Fruit fly (Drosophila melanogaster) whole organism, embryonic: ENCODE data around the gene U2af50.

Source experiments
- Ada2b ChIP-seq: fragments of 200-800 bp; sonication (Bioruptor generic); IDR thresholded peaks from 2 replicates; pipeline ENCODE4 v1.3.6; 2022; ENCODE audit warnings: missing biosample characterization, missing genetic modification characterization
- Aef1 ChIP-seq: fragments of 200-800 bp; sonication (Bioruptor generic); IDR thresholded peaks from 3 replicates; pipeline ENCODE4 v1.3.6; 2022; ENCODE audit warnings: missing biosample characterization, missing genetic modification characterization
- BtbVII ChIP-seq: fragments of 200-800 bp; sonication (Bioruptor generic); optimal IDR thresholded peaks from 3 replicates; lab custom pipeline; 2017; ENCODE audit warnings: missing biosample characterization, mild to moderate bottlenecking, missing genetic modification characterization
- CG10565 ChIP-seq: fragments of 200-800 bp; sonication (Bioruptor generic); optimal IDR thresholded peaks from 3 replicates; lab custom pipeline; 2016; ENCODE audit warnings: missing biosample characterization, mild to moderate bottlenecking, missing genetic modification characterization
- CG11456 ChIP-seq: fragments of 200-800 bp; sonication (Bioruptor generic); IDR thresholded peaks from 3 replicates; pipeline ENCODE4 v1.3.6; 2022; ENCODE audit warnings: missing biosample characterization, missing genetic modification characterization
- CG12071 ChIP-seq: fragments of 200-800 bp; sonication (Bioruptor generic); optimal IDR thresholded peaks from 3 replicates; lab custom pipeline; 2018; ENCODE audit warnings: missing biosample characterization, mild to moderate bottlenecking, missing genetic modification characterization
- CG13123 ChIP-seq: fragments of 200-800 bp; sonication (Bioruptor generic); optimal IDR thresholded peaks from 2 replicates; lab custom pipeline; 2016; ENCODE audit warnings: missing biosample characterization, missing genetic modification characterization
- CG14050 ChIP-seq: fragments of 200-800 bp; sonication (Bioruptor generic); IDR thresholded peaks from 3 replicates; pipeline ENCODE4 v1.3.6; 2022; ENCODE audit warnings: missing biosample characterization, missing genetic modification characterization
- CG1529 ChIP-seq: fragments of 200-800 bp; sonication (Bioruptor generic); optimal IDR thresholded peaks from 3 replicates; lab custom pipeline; 2018; ENCODE audit warnings: missing biosample characterization, missing genetic modification characterization
- CG18476 ChIP-seq: fragments of 200-800 bp; sonication (Bioruptor generic); optimal IDR thresholded peaks from 2 replicates; lab custom pipeline; 2016; ENCODE audit warnings: missing biosample characterization, mild to moderate bottlenecking, missing genetic modification characterization
- CG30020 ChIP-seq: fragments of 200-800 bp; optimal IDR thresholded peaks from 2 replicates; lab custom pipeline; 2019; ENCODE audit warnings: missing biosample characterization, mild to moderate bottlenecking, missing genetic modification characterization, moderate library complexity
- CG3065 ChIP-seq: fragments of 200-800 bp; sonication (Bioruptor generic); optimal IDR thresholded peaks from 2 replicates; lab custom pipeline; 2016; ENCODE audit warnings: missing biosample characterization, missing genetic modification characterization
- CG3726 ChIP-seq: fragments of 200-800 bp; sonication (Bioruptor generic); IDR thresholded peaks from 3 replicates; pipeline ENCODE4, ENCODE4 v1.3.6; 2022; ENCODE audit warnings: missing biosample characterization, missing genetic modification characterization
- CG3838 ChIP-seq: fragments of 200-800 bp; sonication (Bioruptor generic); optimal IDR thresholded peaks from 3 replicates; lab custom pipeline; 2016; ENCODE audit warnings: missing biosample characterization, missing genetic modification characterization
- CG4617 ChIP-seq: fragments of 200-800 bp; sonication (Bioruptor generic); optimal IDR thresholded peaks from 3 replicates; lab custom pipeline; 2016; ENCODE audit warnings: missing biosample characterization, missing genetic modification characterization, borderline replicate concordance
- CG4707 ChIP-seq: fragments of 200-800 bp; sonication (Bioruptor generic); optimal IDR thresholded peaks from 2 replicates; lab custom pipeline; 2018; ENCODE audit warnings: missing biosample characterization, mild to moderate bottlenecking, missing genetic modification characterization, moderate library complexity
- CG6791 ChIP-seq: fragments of 200-800 bp; sonication (Bioruptor generic); IDR thresholded peaks from 3 replicates; pipeline ENCODE4 v1.3.6; 2022; ENCODE audit warnings: missing biosample characterization, missing genetic modification characterization; ENCODE audit not compliant: partially characterized antibody
- CG7357 ChIP-seq: fragments of 200-800 bp; sonication (Bioruptor generic); IDR thresholded peaks from 3 replicates; pipeline ENCODE4 v1.3.6; 2022; ENCODE audit warnings: missing biosample characterization, missing genetic modification characterization
- CG8290 ChIP-seq, 3 experiments: fragments of 200-800 bp; sonication (Bioruptor generic); optimal IDR thresholded peaks; 2 replicates each; lab custom pipeline; 2016 to 2019; ENCODE audit warnings: missing biosample characterization in 3 of 3, missing genetic modification characterization in 3 of 3, mild to moderate bottlenecking in 2 of 3, moderate library complexity in 1 of 3
- CHES-1-like ChIP-seq: fragments of 200-800 bp; sonication (Bioruptor generic); optimal IDR thresholded peaks from 2 replicates; lab custom pipeline; 2016; ENCODE audit warnings: missing biosample characterization, missing genetic modification characterization
- Deaf1 ChIP-seq: fragments of 200-800 bp; optimal IDR thresholded peaks from 3 replicates; lab custom pipeline; 2019; ENCODE audit warnings: missing biosample characterization, mild to moderate bottlenecking, missing genetic modification characterization, moderate library complexity
- Doc2 ChIP-seq: fragments of 200-800 bp; sonication (Bioruptor generic); IDR thresholded peaks from 2 replicates; pipeline ENCODE4 v1.3.6; 2022; ENCODE audit warnings: missing biosample characterization, missing genetic modification characterization
- E2f1 ChIP-seq: fragments of 200-800 bp; sonication (Bioruptor generic); IDR thresholded peaks from 2 replicates; pipeline ENCODE4 v1.3.6; 2022; ENCODE audit warnings: missing biosample characterization, missing genetic modification characterization
- HLH3B ChIP-seq: fragments of 200-800 bp; sonication (Bioruptor generic); IDR thresholded peaks from 2 replicates; pipeline ENCODE4 v1.3.6; 2022; ENCODE audit warnings: missing biosample characterization, missing genetic modification characterization
- Max ChIP-seq: fragments of 200-800 bp; sonication (Bioruptor generic); optimal IDR thresholded peaks from 2 replicates; lab custom pipeline; 2016; ENCODE audit warnings: missing biosample characterization, mild to moderate bottlenecking, missing genetic modification characterization
- Nf-YC ChIP-seq: fragments of 200-800 bp; optimal IDR thresholded peaks from 3 replicates; lab custom pipeline; 2019; ENCODE audit warnings: missing biosample characterization, mild to moderate bottlenecking, missing genetic modification characterization, moderate library complexity
- Sox100B ChIP-seq: fragments of 200-800 bp; sonication (Bioruptor generic); optimal IDR thresholded peaks from 3 replicates; lab custom pipeline; 2018; ENCODE audit warnings: missing biosample characterization, mild to moderate bottlenecking, missing genetic modification characterization
- Ssrp ChIP-seq: fragments of 200-800 bp; sonication (Bioruptor generic); optimal IDR thresholded peaks from 2 replicates; lab custom pipeline; 2018; ENCODE audit warnings: missing biosample characterization, mild to moderate bottlenecking, missing genetic modification characterization, moderate library complexity
- Tbp ChIP-seq: fragments of >200 bp; optimal IDR thresholded peaks from 2 replicates; lab custom pipeline; 2018; ENCODE audit warnings: missing biosample characterization, missing genetic modification characterization
- ato ChIP-seq: fragments of 200-800 bp; sonication (Bioruptor generic); IDR thresholded peaks from 2 replicates; pipeline ENCODE4 v1.3.6; 2022; ENCODE audit warnings: missing biosample characterization, missing genetic modification characterization; ENCODE audit not compliant: partially characterized antibody
- bab2 ChIP-seq: fragments of 200-800 bp; sonication (Bioruptor generic); optimal IDR thresholded peaks from 2 replicates; lab custom pipeline; 2016; ENCODE audit warnings: missing biosample characterization, missing genetic modification characterization
- bcd ChIP-seq: fragments of 200-800 bp; sonication (Bioruptor generic); optimal IDR thresholded peaks from 2 replicates; lab custom pipeline; 2017; ENCODE audit warnings: missing biosample characterization, mild to moderate bottlenecking, missing genetic modification characterization
- crol ChIP-seq: fragments of 200-800 bp; sonication (Bioruptor generic); IDR thresholded peaks from 2 replicates; pipeline ENCODE4 v1.3.6; 2022; ENCODE audit warnings: missing biosample characterization, missing genetic modification characterization
- danr ChIP-seq: fragments of 200-800 bp; sonication (Bioruptor generic); IDR thresholded peaks from 2 replicates; pipeline ENCODE4 v1.3.6; 2022; ENCODE audit warnings: missing biosample characterization, missing genetic modification characterization
- fd102C ChIP-seq: fragments of 200-800 bp; sonication (Bioruptor generic); optimal IDR thresholded peaks from 2 replicates; lab custom pipeline; 2018; ENCODE audit warnings: missing biosample characterization, mild to moderate bottlenecking, missing genetic modification characterization, moderate library complexity
- fd96Cb ChIP-seq: fragments of 200-800 bp; sonication (Bioruptor generic); optimal IDR thresholded peaks from 2 replicates; lab custom pipeline; 2018; ENCODE audit warnings: missing biosample characterization, mild to moderate bottlenecking, missing genetic modification characterization, moderate library complexity
- fru ChIP-seq: fragments of >200 bp; optimal IDR thresholded peaks from 2 replicates; lab custom pipeline; 2017
- hbn ChIP-seq: fragments of 200-800 bp; sonication (Bioruptor generic); IDR thresholded peaks from 2 replicates; pipeline ENCODE4 v1.3.6; 2022; ENCODE audit warnings: missing biosample characterization, missing genetic modification characterization; ENCODE audit not compliant: partially characterized antibody
- ken ChIP-seq: fragments of 200-800 bp; sonication (Bioruptor generic); IDR thresholded peaks from 3 replicates; pipeline ENCODE4 v1.3.6; 2022; ENCODE audit warnings: missing biosample characterization, missing genetic modification characterization
- lbe ChIP-seq: fragments of 200-800 bp; sonication (Bioruptor generic); optimal IDR thresholded peaks from 2 replicates; lab custom pipeline; 2016; ENCODE audit warnings: missing biosample characterization, mild to moderate bottlenecking, missing genetic modification characterization
- maf-S ChIP-seq: fragments of 200-800 bp; sonication (Bioruptor generic); optimal IDR thresholded peaks from 2 replicates; lab custom pipeline; 2016; ENCODE audit warnings: missing biosample characterization, missing genetic modification characterization
- rib ChIP-seq: fragments of 200-800 bp; sonication (Bioruptor generic); IDR thresholded peaks from 2 replicates; pipeline ENCODE4 v1.3.6; 2022; ENCODE audit warnings: missing biosample characterization, missing genetic modification characterization
- salm ChIP-seq: fragments of 200-800 bp; sonication (Bioruptor generic); optimal IDR thresholded peaks from 2 replicates; lab custom pipeline; 2018; ENCODE audit warnings: missing biosample characterization, mild to moderate bottlenecking, missing genetic modification characterization
- sens ChIP-seq: fragments of 200-800 bp; sonication (Bioruptor generic); peaks from one replicate; lab custom pipeline; 2016; ENCODE audit warnings: missing biosample characterization, missing genetic modification characterization
- shn ChIP-seq: fragments of 200-800 bp; sonication (Bioruptor generic); optimal IDR thresholded peaks from 3 replicates; lab custom pipeline; 2016; ENCODE audit warnings: missing biosample characterization, missing genetic modification characterization
- sima ChIP-seq: fragments of 200-800 bp; sonication (Bioruptor generic); optimal IDR thresholded peaks from 2 replicates; lab custom pipeline; 2016; ENCODE audit warnings: missing biosample characterization, missing genetic modification characterization
- sisA ChIP-seq: fragments of 200-800 bp; sonication (Bioruptor generic); IDR thresholded peaks from 2 replicates; pipeline ENCODE4 v1.3.6; 2022; ENCODE audit warnings: missing biosample characterization, missing genetic modification characterization
- slp2 ChIP-seq: fragments of 200-800 bp; sonication (Bioruptor generic); optimal IDR thresholded peaks from 2 replicates; lab custom pipeline; 2016; ENCODE audit warnings: missing biosample characterization, missing genetic modification characterization
- ttk ChIP-seq: fragments of 200-800 bp; sonication (Bioruptor generic); IDR thresholded peaks from 2 replicates; pipeline ENCODE4 v2.1.2; 2022; ENCODE audit warnings: missing biosample characterization, missing genetic modification characterization
- unc-4 ChIP-seq: fragments of 200-800 bp; sonication (Bioruptor generic); IDR thresholded peaks from 2 replicates; pipeline ENCODE4 v1.3.6; 2022; ENCODE audit warnings: missing biosample characterization, missing genetic modification characterization; ENCODE audit not compliant: partially characterized antibody
- yki ChIP-seq: fragments of >200 bp; optimal IDR thresholded peaks from 3 replicates; lab custom pipeline; 2018
- z ChIP-seq: fragments of 200-800 bp; sonication (Bioruptor generic); IDR thresholded peaks from 3 replicates; pipeline ENCODE4 v1.3.6; 2022; ENCODE audit warnings: missing biosample characterization, missing genetic modification characterization

Gene U2af50

dm6 chrX:16391397-16391796, 32.6 kb upstream of the U2af50 start, which contains the start of the genes TH1 and mei-41 (continued):
- TF ChIP-seq slp2 (peak; percentile 48), bab2 (GFP tag; lab: Kevin White, UChicago) (peak; percentile 60), lbe (GFP tag; lab: Kevin White, UChicago) (no peak), sens (no peak), CG8290 (GFP tag; optimal IDR thresholded peaks at IDR 0.05; lab: Kevin White, UChicago) (peak; percentile 80), CG8290 (tag; optimal IDR thresholded peaks at IDR 0.05; lab: Kevin White, UChicago) (peak in 1 of 2 experiments; percentile 38), shn (no peak), crol (GFP tag; lab: Robert Waterston, UW) (peak; percentile 41; the same call in 1 of the 2 replicates), CG12071 (no peak), Ada2b (GFP tag; lab: Robert Waterston, UW) (peak; percentile 93), CG11456 (peak; percentile 95), HLH3B (GFP tag; lab: Robert Waterston, UW) (peak; percentile 96), fru (lab: Kevin White, UChicago) (no peak), maf-S (no peak), CHES-1-like (GFP tag; lab: Kevin White, UChicago) (peak; percentile 31), fd102C (GFP tag; lab: Kevin White, UChicago) (no peak), Nf-YC (tag; lab: Kevin White, UChicago) (no peak), CG4617 (GFP tag; lab: Kevin White, UChicago) (peak; percentile 63), CG10565 (GFP tag; lab: Kevin White, UChicago) (no peak), CG1529 (GFP tag; lab: Kevin White, UChicago) (no peak), unc-4 (GFP tag; lab: Robert Waterston, UW) (peak; percentile 54; the same call in 1 of the 2 replicates), E2f1 (GFP tag; lab: Robert Waterston, UW) (peak; percentile 95), ato (no peak), CG18476 (GFP tag; lab: Kevin White, UChicago) (peak; percentile 61), CG14050 (GFP tag; lab: Robert Waterston, UW) (peak; percentile 89), CG4707 (GFP tag; lab: Kevin White, UChicago) (peak; percentile 5), Ssrp (tag; lab: Kevin White, UChicago) (peak; percentile 93), CG3065 (GFP tag; lab: Kevin White, UChicago) (peak; percentile 74), Deaf1 (tag; lab: Kevin White, UChicago) (no peak), sisA (GFP tag; lab: Robert Waterston, UW) (peak; percentile 95), Aef1 (GFP tag; lab: Robert Waterston, UW) (peak; percentile 96), salm (peak; percentile 73), yki (lab: Kevin White, UChicago) (no peak), CG3838 (GFP tag; lab: Kevin White, UChicago) (peak; percentile 7), danr (peak; percentile 93), CG3726 (GFP tag; lab: Robert Waterston, UW) (peak; percentile 92; the same call in 1 of the 3 replicates), CG30020 (tag; lab: Kevin White, UChicago) (peak; percentile 97), bcd (GFP tag; lab: Kevin White, UChicago) (peak; percentile 89), ken (GFP tag; lab: Robert Waterston, UW) (peak; percentile 96), CG6791 (GFP tag; lab: Robert Waterston, UW) (no peak), Sox100B (GFP tag; lab: Kevin White, UChicago) (no peak), fd96Cb (tag; lab: Kevin White, UChicago) (peak; percentile 93), CG7357 (GFP tag; lab: Robert Waterston, UW) (peak; percentile 100), Doc2 (peak; percentile 79; the same call in 1 of the 2 replicates), z (GFP tag; lab: Robert Waterston, UW) (no peak), ttk (GFP tag; lab: Robert Waterston, UW) (peak; percentile 96), BtbVII (GFP tag; lab: Kevin White, UChicago) (no peak), sima (GFP tag; lab: Kevin White, UChicago) (no peak), hbn (no peak), rib (GFP tag; lab: Robert Waterston, UW) (peak; percentile 89), Tbp (no peak), Max (GFP tag; lab: Kevin White, UChicago) (peak; percentile 79), CG13123 (GFP tag; lab: Kevin White, UChicago) (no peak)
